Fruit fly (Drosophila melanogaster) S2 (cell line): ENCODE results near the gene Cyp312a1.

Experiments used
- CG8478 ChIP-seq: fragments of >200 bp; optimal IDR thresholded peaks from 2 replicates; lab custom pipeline; 2018
- CTCF ChIP-seq, 2 experiments: fragments of >200 bp; optimal IDR thresholded peaks; 2 replicates each; lab custom pipeline; 2018

The Cyp312a1 gene

dm6 chr3L:18101421-18101996 lies 31.0 kb downstream of the Cyp312a1 start:
- TF ChIP-seq CTCF (optimal IDR thresholded peaks at IDR 0.05; lab: Kevin White, UChicago): no peak
- no peak for TF ChIP-seq CG8478 (lab: Kevin White, UChicago)

- TF ChIP-seq CG8478 (lab: Kevin White, UChicago): no peak
- TF ChIP-seq CTCF (optimal IDR thresholded peaks at IDR 0.05; lab: Kevin White, UChicago): no peak
Observed at dm6 chr3L:18099715-18100114, 32.8 kb downstream of the Cyp312a1 start.

- no peak for TF ChIP-seq CTCF (optimal IDR thresholded peaks at IDR 0.05; lab: Kevin White, UChicago)
- TF ChIP-seq CG8478 (lab: Kevin White, UChicago): no peak
Observed at dm6 chr3L:18096726-18097125, 35.8 kb downstream of the Cyp312a1 start.

- TF ChIP-seq CTCF (optimal IDR thresholded peaks at IDR 0.05; lab: Kevin White, UChicago) (no peak), CG8478 (lab: Kevin White, UChicago) (no peak)
Observed at dm6 chr3L:18093875-18094274, 38.6 kb downstream of the Cyp312a1 start.

dm6 chr3L:18088027-18088426 lies 44.5 kb downstream of the Cyp312a1 start:
- peak; percentile 35 to 65 for TF ChIP-seq CTCF (optimal IDR thresholded peaks at IDR 0.05; lab: Kevin White, UChicago)
- no peak for TF ChIP-seq CG8478 (lab: Kevin White, UChicago)

DNA sequence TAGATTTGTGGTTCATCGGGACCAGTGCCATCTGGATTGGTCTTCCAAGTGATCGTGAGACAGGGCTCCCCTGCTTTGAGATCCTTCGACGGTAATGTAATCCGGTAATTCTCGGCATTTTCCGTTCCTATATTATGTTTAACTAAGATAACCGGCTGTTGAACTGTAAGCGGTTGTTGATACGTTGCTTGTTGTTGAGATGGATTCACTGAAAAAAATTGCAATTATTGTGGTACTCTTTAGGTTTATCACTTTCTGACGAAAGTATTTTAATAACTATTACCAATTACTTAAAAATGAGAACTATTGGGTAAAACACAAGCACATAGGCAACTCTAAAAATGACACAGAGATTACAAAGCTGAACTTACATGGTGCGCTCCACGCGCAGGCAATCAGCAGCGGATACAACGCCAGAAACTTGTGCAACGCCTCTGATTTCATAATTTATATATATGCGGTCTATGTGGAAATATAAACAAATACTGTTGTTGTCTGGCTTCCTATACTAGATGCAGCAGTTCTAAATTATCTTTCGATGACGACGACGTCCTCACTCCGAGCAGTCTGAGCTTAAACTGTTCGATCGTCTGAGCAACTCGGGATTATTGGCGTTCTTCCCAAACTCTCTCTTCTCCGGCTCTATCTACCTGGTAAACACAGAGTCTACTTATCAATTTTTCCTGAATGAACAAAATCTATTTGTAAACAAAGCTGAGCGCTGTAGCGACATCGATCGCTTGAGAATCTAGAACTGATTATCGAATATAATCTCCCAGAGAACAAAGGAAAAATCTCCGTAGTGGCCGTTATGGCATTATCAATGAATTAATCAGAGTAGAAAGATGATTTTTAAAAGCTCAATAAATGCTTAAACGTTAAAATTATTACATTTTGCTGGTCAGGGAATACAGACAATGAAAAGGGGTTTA lies 45.5 kb downstream of the Cyp312a1 start, which contains the start of gene CG34253:
TSS of gene CG34253 (minus strand) at position 567 of the 932 bp plus-strand sequence.
- no peak for TF ChIP-seq CTCF (optimal IDR thresholded peaks at IDR 0.05; lab: Kevin White, UChicago)

DNA sequence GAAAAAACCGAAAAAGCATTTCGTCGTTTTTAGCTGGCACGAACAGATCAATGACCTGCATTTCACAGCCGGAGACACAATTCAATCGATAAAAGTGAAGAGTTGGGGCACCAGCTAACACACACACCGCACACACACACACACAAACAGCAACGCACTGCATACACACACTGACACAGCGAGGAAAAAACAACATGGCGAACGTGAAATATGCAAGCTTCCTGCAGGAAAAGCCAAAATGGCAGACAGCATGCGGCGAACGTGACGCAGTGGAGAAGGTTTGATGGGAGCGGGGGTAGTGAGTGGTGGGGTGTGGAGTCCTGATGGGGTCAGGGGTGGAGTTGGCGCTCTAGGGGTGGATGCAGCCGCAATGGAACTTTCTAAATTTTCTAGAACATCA lies 48.5 kb downstream of the Cyp312a1 start:
- TF ChIP-seq CG8478 (lab: Kevin White, UChicago): no peak
- TF ChIP-seq CTCF (optimal IDR thresholded peaks at IDR 0.05; lab: Kevin White, UChicago): no peak

dm6 chr3L:18083402-18083801 lies 49.1 kb downstream of the Cyp312a1 start:
- TF ChIP-seq CTCF (optimal IDR thresholded peaks at IDR 0.05; lab: Kevin White, UChicago) (peak; percentile 69 to 86), CG8478 (lab: Kevin White, UChicago) (no peak)

DNA sequence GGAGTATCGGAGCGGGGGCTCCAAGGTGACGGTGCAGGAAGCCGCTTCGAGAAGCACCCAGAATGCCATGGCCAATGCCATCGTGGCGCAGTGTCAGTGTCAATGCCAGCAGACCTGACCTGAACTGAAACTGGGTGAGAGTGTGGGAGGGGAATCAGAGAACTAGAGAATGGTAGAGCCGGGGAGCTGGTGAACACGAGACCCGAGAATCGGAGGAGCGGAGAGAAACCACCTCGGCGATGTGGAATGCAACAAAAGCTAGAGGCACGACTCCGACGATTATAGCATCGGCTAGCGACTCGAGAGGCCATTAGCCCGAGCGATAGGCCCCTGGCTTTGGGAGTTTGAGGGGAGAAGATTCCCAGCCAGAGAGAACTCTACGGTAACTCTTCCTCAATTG lies 50.5 kb downstream of the Cyp312a1 start:
- TF ChIP-seq CTCF (optimal IDR thresholded peaks at IDR 0.05; lab: Kevin White, UChicago) (no peak), CG8478 (lab: Kevin White, UChicago) (no peak)

DNA sequence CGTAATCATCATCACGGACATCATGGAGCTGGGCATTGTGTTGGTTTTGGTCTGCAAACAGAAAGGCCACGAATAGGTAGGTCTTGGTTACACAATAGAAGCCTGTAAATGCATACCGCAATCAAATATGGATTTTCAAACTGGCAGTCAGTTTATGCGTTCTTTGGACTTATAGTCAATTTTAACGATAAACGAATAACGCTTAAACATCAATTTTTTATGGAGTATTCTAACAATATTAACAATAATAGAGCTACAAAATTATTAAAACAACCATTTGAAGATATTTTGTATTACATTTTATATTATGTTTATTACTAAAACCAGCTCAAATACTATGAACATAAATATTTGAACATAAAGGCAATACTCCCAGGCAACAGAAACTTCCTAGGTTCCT lies 51.0 kb downstream of the Cyp312a1 start:
- TF ChIP-seq CTCF (optimal IDR thresholded peaks at IDR 0.05; lab: Kevin White, UChicago) (no peak), CG8478 (lab: Kevin White, UChicago) (no peak)

DNA sequence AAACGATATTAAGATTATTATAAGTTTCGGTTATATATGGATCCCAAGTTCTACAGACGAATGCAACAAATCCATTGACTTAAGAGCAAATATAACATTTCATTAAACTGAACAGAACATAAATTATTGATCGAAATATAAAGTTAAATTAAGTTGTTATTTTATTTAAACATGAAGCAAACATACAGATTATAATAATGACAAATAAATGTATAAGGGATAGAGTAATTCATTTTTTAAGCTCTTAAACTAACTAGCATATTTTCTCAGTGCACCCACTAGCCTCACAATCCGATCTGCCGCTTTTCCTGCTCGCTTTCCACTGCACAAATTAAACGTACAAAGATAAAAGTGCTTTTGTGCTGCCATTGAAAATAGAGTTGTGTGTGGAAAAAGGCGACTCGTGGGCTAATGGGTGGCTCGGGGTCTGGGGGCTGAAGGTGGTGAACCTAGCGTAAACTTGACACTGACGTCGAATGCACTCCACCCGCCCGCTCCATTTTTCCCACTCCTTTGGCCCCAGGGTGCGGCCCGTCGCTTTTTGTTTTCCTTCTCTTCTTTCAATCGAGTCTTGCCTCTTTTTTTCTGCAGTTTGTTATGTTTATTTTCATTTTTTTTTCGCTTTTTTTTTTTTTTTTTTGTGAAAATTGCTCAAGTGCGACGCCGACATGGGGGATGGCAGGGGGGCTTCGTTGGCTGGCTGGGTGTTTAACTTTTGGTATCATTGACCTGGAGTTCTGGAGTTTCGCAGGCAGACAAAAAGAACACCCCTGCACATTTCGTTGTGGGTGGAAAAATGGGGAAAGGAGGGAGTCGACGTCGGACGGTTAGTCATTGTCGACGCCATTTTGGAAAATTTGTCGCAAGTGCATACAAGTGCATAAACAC lies 52.6 kb downstream of the Cyp312a1 start:
- TF ChIP-seq CTCF (optimal IDR thresholded peaks at IDR 0.05; lab: Kevin White, UChicago) (no peak), CG8478 (lab: Kevin White, UChicago) (no peak)

dm6 chr3L:18079123-18079522 lies 53.4 kb downstream of the Cyp312a1 start:
- TF ChIP-seq CTCF (optimal IDR thresholded peaks at IDR 0.05; lab: Kevin White, UChicago): no peak
- TF ChIP-seq CG8478 (lab: Kevin White, UChicago): no peak
